Fruit fly (Drosophila melanogaster): ENCODE data around the gene Duox.
A peak's percentile ranks its signal among the peaks of the same experiment; 100 is the strongest.

Gene Duox

dm6 chr2L:2864601-2865000, 34.6 kb upstream of the Duox start:
- TF ChIP-seq tj (GFP tag; optimal IDR thresholded peaks at IDR 0.05) (no peak), CG7045 (GFP tag; optimal IDR thresholded peaks at IDR 0.05) (peak; percentile 8), CG11617 (GFP tag; optimal IDR thresholded peaks at IDR 0.05) (no peak), pad (GFP tag; optimal IDR thresholded peaks at IDR 0.05) (no peak), kay (GFP tag; ENCODE audit: borderline replicate concordance) (peak; percentile 23), toe (GFP tag; optimal IDR thresholded peaks at IDR 0.05) (no peak), bab1 (GFP tag; optimal IDR thresholded peaks at IDR 0.05) (no peak), cnc (optimal IDR thresholded peaks at IDR 0.05) (no peak), CG5204 (GFP tag; optimal IDR thresholded peaks at IDR 0.05) (no peak), CG7101 (tag; optimal IDR thresholded peaks at IDR 0.05) (peak; percentile 11), ovo (GFP tag; optimal IDR thresholded peaks at IDR 0.05) (no peak), CG1620 (GFP tag; optimal IDR thresholded peaks at IDR 0.05) (no peak), CG14711 (tag; optimal IDR thresholded peaks at IDR 0.05) (no peak), Hr96 (GFP tag; optimal IDR thresholded peaks at IDR 0.05) (no peak), CG33017 (tag; optimal IDR thresholded peaks at IDR 0.05) (no peak), CG12768 (GFP tag; optimal IDR thresholded peaks at IDR 0.05) (peak; percentile 68), Clk (GFP tag; optimal IDR thresholded peaks at IDR 0.05) (no peak), Crg-1 (GFP tag; optimal IDR thresholded peaks at IDR 0.05) (no peak), cic (GFP tag; optimal IDR thresholded peaks at IDR 0.05) (no peak), Mnt (GFP tag; optimal IDR thresholded peaks at IDR 0.05) (no peak)

- TF ChIP-seq ovo (GFP tag; optimal IDR thresholded peaks at IDR 0.05) (no peak), CG33017 (tag; optimal IDR thresholded peaks at IDR 0.05) (no peak), toe (GFP tag; optimal IDR thresholded peaks at IDR 0.05) (no peak), cnc (optimal IDR thresholded peaks at IDR 0.05) (no peak), CG1620 (GFP tag; optimal IDR thresholded peaks at IDR 0.05) (no peak)
Measured at dm6 chr2L:2862621-2862962, 32.5 kb upstream of the Duox start.

dm6 chr2L:2861885-2862620, 32.0 kb upstream of the Duox start:
- TF ChIP-seq bab1 (GFP tag; optimal IDR thresholded peaks at IDR 0.05) (peak; percentile 9), Crg-1 (GFP tag; optimal IDR thresholded peaks at IDR 0.05) (no peak), CG14711 (tag; optimal IDR thresholded peaks at IDR 0.05) (no peak), cnc (optimal IDR thresholded peaks at IDR 0.05) (no peak), tj (GFP tag; optimal IDR thresholded peaks at IDR 0.05) (peak; percentile 70), ovo (GFP tag; optimal IDR thresholded peaks at IDR 0.05) (no peak), Clk (GFP tag; optimal IDR thresholded peaks at IDR 0.05) (no peak), Mnt (GFP tag; optimal IDR thresholded peaks at IDR 0.05) (peak; percentile 43), CG7045 (GFP tag; optimal IDR thresholded peaks at IDR 0.05) (no peak), cic (GFP tag; optimal IDR thresholded peaks at IDR 0.05) (peak; percentile 49), pad (GFP tag; optimal IDR thresholded peaks at IDR 0.05) (no peak), CG5204 (GFP tag; optimal IDR thresholded peaks at IDR 0.05) (no peak), CG12768 (GFP tag; optimal IDR thresholded peaks at IDR 0.05) (no peak), Hr96 (GFP tag; optimal IDR thresholded peaks at IDR 0.05) (no peak), CG7101 (tag; optimal IDR thresholded peaks at IDR 0.05) (no peak), CG1620 (GFP tag; optimal IDR thresholded peaks at IDR 0.05) (no peak), toe (GFP tag; optimal IDR thresholded peaks at IDR 0.05) (no peak), CG33017 (tag; optimal IDR thresholded peaks at IDR 0.05) (peak; percentile 3), kay (GFP tag; ENCODE audit: borderline replicate concordance) (peak; percentile 30), CG11617 (GFP tag; optimal IDR thresholded peaks at IDR 0.05) (no peak)

- TF ChIP-seq toe (GFP tag; optimal IDR thresholded peaks at IDR 0.05): no peak
- peak; percentile 68 for TF ChIP-seq kay (GFP tag; ENCODE audit: borderline replicate concordance)
- TF ChIP-seq CG12768 (GFP tag; optimal IDR thresholded peaks at IDR 0.05): peak; percentile 61
- TF ChIP-seq Clk (GFP tag; optimal IDR thresholded peaks at IDR 0.05): no peak
- TF ChIP-seq CG5204 (GFP tag; optimal IDR thresholded peaks at IDR 0.05): no peak
- peak; percentile 38 for TF ChIP-seq cic (GFP tag; optimal IDR thresholded peaks at IDR 0.05)
Measured at dm6 chr2L:2861140-2861884, 31.3 kb upstream of the Duox start.

dm6 chr2L:2857862-2858734, 28.1 kb upstream of the Duox start:
- TF ChIP-seq CG7101 (tag; optimal IDR thresholded peaks at IDR 0.05): peak; percentile 15
- TF ChIP-seq kay (GFP tag; ENCODE audit: borderline replicate concordance): peak; percentile 99
- TF ChIP-seq ovo (GFP tag; optimal IDR thresholded peaks at IDR 0.05): peak; percentile 89
- TF ChIP-seq CG1620 (GFP tag; optimal IDR thresholded peaks at IDR 0.05): no peak
- TF ChIP-seq CG11617 (GFP tag; optimal IDR thresholded peaks at IDR 0.05): peak; percentile 65
- no peak for TF ChIP-seq bab1 (GFP tag; optimal IDR thresholded peaks at IDR 0.05)
- TF ChIP-seq toe (GFP tag; optimal IDR thresholded peaks at IDR 0.05): peak; percentile 1
- TF ChIP-seq CG5204 (GFP tag; optimal IDR thresholded peaks at IDR 0.05): peak; percentile 40
- peak; percentile 38 for TF ChIP-seq tj (GFP tag; optimal IDR thresholded peaks at IDR 0.05)
- no peak for TF ChIP-seq CG33017 (tag; optimal IDR thresholded peaks at IDR 0.05)
- peak; percentile 34 for TF ChIP-seq CG12768 (GFP tag; optimal IDR thresholded peaks at IDR 0.05)
- TF ChIP-seq Crg-1 (GFP tag; optimal IDR thresholded peaks at IDR 0.05): peak; percentile 36
- TF ChIP-seq cic (GFP tag; optimal IDR thresholded peaks at IDR 0.05): peak; percentile 94
- peak; percentile 30 for TF ChIP-seq pad (GFP tag; optimal IDR thresholded peaks at IDR 0.05)
- TF ChIP-seq CG7045 (GFP tag; optimal IDR thresholded peaks at IDR 0.05): peak; percentile 51
- peak in 1 of 2 experiments; percentile 62 for TF ChIP-seq cnc (optimal IDR thresholded peaks at IDR 0.05)
- TF ChIP-seq Clk (GFP tag; optimal IDR thresholded peaks at IDR 0.05): no peak
- peak; percentile 18 for TF ChIP-seq Mnt (GFP tag; optimal IDR thresholded peaks at IDR 0.05)
- peak; percentile 10 for TF ChIP-seq CG14711 (tag; optimal IDR thresholded peaks at IDR 0.05)
- TF ChIP-seq Hr96 (GFP tag; optimal IDR thresholded peaks at IDR 0.05): peak; percentile 98
